Fruit fly (Drosophila melanogaster) whole organism, wandering third instar larva: Measurements from ENCODE around the gene CG3819.

Experiments
- Abd-B ChIP-seq: fragments of >200 bp; optimal IDR thresholded peaks from 2 replicates; lab custom pipeline; 2017; ENCODE audit warnings: missing biosample characterization, missing genetic modification characterization
- CG32264 ChIP-seq: fragments of 200-800 bp; sonication (Bioruptor generic); optimal IDR thresholded peaks from 2 replicates; lab custom pipeline; 2016; ENCODE audit warnings: missing biosample characterization, missing genetic modification characterization
- CG9705 ChIP-seq: fragments of 200-800 bp; sonication (Bioruptor generic); optimal IDR thresholded peaks from 2 replicates; lab custom pipeline; 2018; ENCODE audit warnings: missing biosample characterization, mild to moderate bottlenecking, missing genetic modification characterization
- CrebA ChIP-seq: fragments of 200-800 bp; sonication (Bioruptor generic); optimal IDR thresholded peaks from 2 replicates; lab custom pipeline; 2016; ENCODE audit warnings: missing biosample characterization, mild to moderate bottlenecking, missing genetic modification characterization, borderline replicate concordance
- Dfd ChIP-seq: fragments of >200 bp; optimal IDR thresholded peaks from 2 replicates; lab custom pipeline; 2017; ENCODE audit warnings: missing biosample characterization, missing genetic modification characterization
- Dif ChIP-seq: fragments of 200-275, 200-300 bp; sonication (Bioruptor generic); optimal IDR thresholded peaks from 2 replicates; lab custom pipeline; 2018; ENCODE audit warnings: missing biosample characterization, missing genetic modification characterization; ENCODE audit not compliant: partially characterized antibody
- GATAd ChIP-seq: sonication (Bioruptor generic); optimal IDR thresholded peaks from 2 replicates; lab custom pipeline; 2016; ENCODE audit warnings: missing biosample characterization, missing genetic modification characterization
- HLH106 ChIP-seq: fragments of 200-800 bp; optimal IDR thresholded peaks from 3 replicates; lab custom pipeline; 2019; ENCODE audit warnings: missing biosample characterization, mild to moderate bottlenecking, missing genetic modification characterization, moderate library complexity
- Hnf4 ChIP-seq: fragments of 200-800 bp; sonication (Bioruptor generic); optimal IDR thresholded peaks from 2 replicates; lab custom pipeline; 2016; ENCODE audit warnings: missing biosample characterization, mild to moderate bottlenecking, missing genetic modification characterization
- Hr78 ChIP-seq: fragments of >200 bp; optimal IDR thresholded peaks from 2 replicates; lab custom pipeline; 2017; ENCODE audit warnings: missing biosample characterization, missing genetic modification characterization
- Hr83 ChIP-seq: fragments of 200-300 bp; sonication (Bioruptor generic); optimal IDR thresholded peaks from 2 replicates; lab custom pipeline; 2016; ENCODE audit warnings: missing biosample characterization, mild to moderate bottlenecking, missing genetic modification characterization, moderate library complexity; ENCODE audit not compliant: poor library complexity, severe bottlenecking
- Jra ChIP-seq: sonication (Bioruptor generic); optimal IDR thresholded peaks from 2 replicates; lab custom pipeline; 2016; ENCODE audit warnings: missing biosample characterization, missing genetic modification characterization
- Mio ChIP-seq: sonication (Bioruptor generic); optimal IDR thresholded peaks from 2 replicates; lab custom pipeline; 2016; ENCODE audit warnings: missing biosample characterization, missing genetic modification characterization
- Myc ChIP-seq: fragments of >200 bp; optimal IDR thresholded peaks from 2 replicates; lab custom pipeline; 2017
- N ChIP-seq: fragments of >200 bp; optimal IDR thresholded peaks from 2 replicates; lab custom pipeline; 2018; ENCODE audit warnings: missing biosample characterization, missing external identifiers, missing genetic modification characterization
- OdsH ChIP-seq: fragments of 200-800 bp; sonication (Bioruptor generic); optimal IDR thresholded peaks from 2 replicates; lab custom pipeline; 2016; ENCODE audit warnings: missing biosample characterization, mild to moderate bottlenecking, missing genetic modification characterization
- Rel ChIP-seq, 2 experiments: fragments of 200-800 bp; sonication (Bioruptor generic) in 1 of 2; optimal IDR thresholded peaks; 2 replicates in 1 of 2; 3 replicates in 1 of 2; lab custom pipeline; 2016 to 2019; ENCODE audit warnings: mild to moderate bottlenecking in 2 of 2, missing biosample characterization in 2 of 2, missing genetic modification characterization in 2 of 2, moderate library complexity in 1 of 2
- Sp1 ChIP-seq: fragments of 200-800 bp; sonication (Bioruptor generic); optimal IDR thresholded peaks from 3 replicates; lab custom pipeline; 2019; ENCODE audit warnings: missing biosample characterization, mild to moderate bottlenecking, missing genetic modification characterization, moderate library complexity
- Vsx2 ChIP-seq: fragments of 200-300, 225-300 bp; sonication (Bioruptor generic); optimal IDR thresholded peaks from 2 replicates; lab custom pipeline; 2018; ENCODE audit warnings: missing biosample characterization, missing genetic modification characterization; ENCODE audit not compliant: partially characterized antibody
- br ChIP-seq: fragments of 200-800 bp; sonication (Bioruptor generic); optimal IDR thresholded peaks from 2 replicates; lab custom pipeline; 2016; ENCODE audit warnings: missing biosample characterization, missing genetic modification characterization
- brk ChIP-seq: fragments of 200-800 bp; sonication (Bioruptor generic); optimal IDR thresholded peaks from 2 replicates; lab custom pipeline; 2016; ENCODE audit warnings: missing biosample characterization, mild to moderate bottlenecking, missing genetic modification characterization
- dl ChIP-seq, 2 experiments: fragments of 175-275, 200-275 bp in 1 of 2; fragments of 200-275 bp in 1 of 2; sonication (Bioruptor generic); optimal IDR thresholded peaks; lab custom pipeline; 2018; ENCODE audit warnings: mild to moderate bottlenecking in 2 of 2, missing biosample characterization in 2 of 2, missing genetic modification characterization in 2 of 2, moderate library complexity in 2 of 2; ENCODE audit not compliant: partially characterized antibody in 2 of 2, insufficient read depth in 1 of 2
- dmrt93B ChIP-seq: fragments of 200-800 bp; sonication (Bioruptor generic); optimal IDR thresholded peaks from 2 replicates; lab custom pipeline; 2018; ENCODE audit warnings: missing biosample characterization, mild to moderate bottlenecking, missing genetic modification characterization
- dsf ChIP-seq: sonication (Bioruptor generic); optimal IDR thresholded peaks from 2 replicates; lab custom pipeline; 2016; ENCODE audit warnings: missing biosample characterization, missing genetic modification characterization, borderline replicate concordance
- ey ChIP-seq: fragments of 200-800 bp; sonication (Bioruptor generic); optimal IDR thresholded peaks from 2 replicates; lab custom pipeline; 2016; ENCODE audit warnings: missing biosample characterization, missing genetic modification characterization
- foxo ChIP-seq, 2 experiments: fragments of 200-800 bp; sonication (Bioruptor generic); optimal IDR thresholded peaks; 2 replicates in 1 of 2; 3 replicates in 1 of 2; lab custom pipeline; 2016 to 2017; ENCODE audit warnings: missing biosample characterization in 2 of 2, missing genetic modification characterization in 2 of 2
- fru ChIP-seq: fragments of 200-800 bp; sonication (Bioruptor generic); optimal IDR thresholded peaks from 3 replicates; lab custom pipeline; 2016; ENCODE audit warnings: missing biosample characterization, mild to moderate bottlenecking, missing genetic modification characterization
- h ChIP-seq: fragments of 200-800 bp; sonication (Bioruptor generic); optimal IDR thresholded peaks from 3 replicates; lab custom pipeline; 2016; ENCODE audit warnings: missing biosample characterization, mild to moderate bottlenecking, missing genetic modification characterization
- jim ChIP-seq: fragments of 175-275, 200-325 bp; sonication (Bioruptor generic); optimal IDR thresholded peaks from 2 replicates; lab custom pipeline; 2016; ENCODE audit warnings: missing biosample characterization, mild to moderate bottlenecking, missing genetic modification characterization
- lola ChIP-seq: fragments of >200 bp; optimal IDR thresholded peaks from 2 replicates; lab custom pipeline; 2017; ENCODE audit warnings: missing biosample characterization, missing genetic modification characterization
- pan ChIP-seq: fragments of >200 bp; optimal IDR thresholded peaks from 2 replicates; lab custom pipeline; 2017
- psq ChIP-seq: fragments of 200-800 bp; sonication (Bioruptor generic); optimal IDR thresholded peaks from 3 replicates; lab custom pipeline; 2017; ENCODE audit warnings: missing biosample characterization, mild to moderate bottlenecking, missing genetic modification characterization, moderate library complexity
- rgr ChIP-seq: fragments of 200-800 bp; sonication (Bioruptor generic); optimal IDR thresholded peaks from 3 replicates; lab custom pipeline; 2016; ENCODE audit warnings: missing biosample characterization, mild to moderate bottlenecking, missing genetic modification characterization
- sage ChIP-seq: fragments of 200-800 bp; sonication (Bioruptor generic); optimal IDR thresholded peaks from 2 replicates; lab custom pipeline; 2016; ENCODE audit warnings: missing biosample characterization, mild to moderate bottlenecking, missing genetic modification characterization
- sv ChIP-seq: fragments of 200-800 bp; sonication (Bioruptor generic); optimal IDR thresholded peaks from 3 replicates; lab custom pipeline; 2016; ENCODE audit warnings: missing biosample characterization, missing genetic modification characterization
- tai ChIP-seq: sonication (Bioruptor generic); optimal IDR thresholded peaks from 2 replicates; lab custom pipeline; 2016; ENCODE audit warnings: missing biosample characterization, missing genetic modification characterization
- usp ChIP-seq: fragments of >200 bp; optimal IDR thresholded peaks from 2 replicates; lab custom pipeline; 2017; ENCODE audit warnings: missing biosample characterization, missing genetic modification characterization
- woc ChIP-seq: sonication (Bioruptor generic); optimal IDR thresholded peaks from 2 replicates; lab custom pipeline; 2016; ENCODE audit warnings: missing biosample characterization, mild to moderate bottlenecking, missing genetic modification characterization

CG3819 gene

dm6 chr3L:18898770-18899278 lies 23.1 kb downstream of the CG3819 start, which contains the start of gene RpL26 (continued):
- no peak for TF ChIP-seq Hr78 (GFP tag; lab: Kevin White, UChicago)
- peak; percentile 76 for TF ChIP-seq ey (GFP tag; lab: Kevin White, UChicago)
- TF ChIP-seq Vsx2 (GFP tag; lab: Kevin White, UChicago), result no peak
- TF ChIP-seq GATAd (GFP tag; lab: Kevin White, UChicago), result no peak
- TF ChIP-seq brk (GFP tag; lab: Kevin White, UChicago), result no peak
- no peak for TF ChIP-seq pan (lab: Kevin White, UChicago)
- peak; percentile 56 for TF ChIP-seq Mio
- peak; percentile 81 for TF ChIP-seq Jra (GFP tag; lab: Kevin White, UChicago)
- no peak for TF ChIP-seq dmrt93B (GFP tag; lab: Kevin White, UChicago)
- no peak for TF ChIP-seq usp (GFP tag; lab: Kevin White, UChicago)
- peak; percentile 71 for TF ChIP-seq CG9705 (GFP tag; lab: Kevin White, UChicago)
- peak; percentile 75 for TF ChIP-seq OdsH (GFP tag; lab: Kevin White, UChicago)
- TF ChIP-seq lola, result no peak
- TF ChIP-seq, all 38 proteins: peak for 21

dm6 chr3L:18898086-18898470 lies 23.8 kb downstream of the CG3819 start, which contains the start of gene CG3902:
TSS of gene CG3902 (minus strand) at chr3L:18898293.
- TF ChIP-seq Hr83 (GFP tag; lab: Kevin White, UChicago) (peak; percentile 27), jim (GFP tag; lab: Kevin White, UChicago) (no peak), Abd-B (GFP tag; lab: Kevin White, UChicago) (no peak), lola (no peak), foxo (GFP tag; optimal IDR thresholded peaks at IDR 0.05; lab: Kevin White, UChicago) (no peak), psq (GFP tag; lab: Kevin White, UChicago) (no peak), Mio (no peak), HLH106 (tag; lab: Kevin White, UChicago) (no peak), sage (GFP tag; lab: Kevin White, UChicago) (no peak), Rel (GFP tag; optimal IDR thresholded peaks at IDR 0.05; lab: Kevin White, UChicago) (no peak), Rel (tag; optimal IDR thresholded peaks at IDR 0.05; lab: Kevin White, UChicago) (peak; percentile 34), OdsH (GFP tag; lab: Kevin White, UChicago) (no peak), sv (no peak), CG32264 (GFP tag; lab: Kevin White, UChicago) (no peak), Vsx2 (GFP tag; lab: Kevin White, UChicago) (no peak), dmrt93B (GFP tag; lab: Kevin White, UChicago) (no peak), Dif (peak; percentile 82), GATAd (GFP tag; lab: Kevin White, UChicago) (no peak), N (no peak), br (GFP tag; lab: Kevin White, UChicago) (peak; percentile 22), Hr78 (GFP tag; lab: Kevin White, UChicago) (no peak), Myc (lab: Kevin White, UChicago) (no peak), Sp1 (GFP tag; lab: Kevin White, UChicago) (peak; percentile 53), dsf (no peak), fru (GFP tag; lab: Kevin White, UChicago) (peak; percentile 1), h (peak; percentile 94), brk (GFP tag; lab: Kevin White, UChicago) (peak; percentile 80), pan (lab: Kevin White, UChicago) (no peak), Jra (GFP tag; lab: Kevin White, UChicago) (no peak), CG9705 (GFP tag; lab: Kevin White, UChicago) (no peak), Hnf4 (GFP tag; lab: Kevin White, UChicago) (peak; percentile 43), dl (GFP tag; optimal IDR thresholded peaks at IDR 0.05; lab: Kevin White, UChicago; ENCODE audit: insufficient read depth in 1 of 2, partially characterized antibody in 2 of 2) (no peak), ey (GFP tag; lab: Kevin White, UChicago) (peak; percentile 9), rgr (GFP tag; lab: Kevin White, UChicago) (peak; percentile 49), woc (no peak), usp (GFP tag; lab: Kevin White, UChicago) (no peak), CrebA (GFP tag; lab: Kevin White, UChicago) (no peak), tai (GFP tag; lab: Kevin White, UChicago) (no peak), Dfd (GFP tag; lab: Kevin White, UChicago) (no peak)
